Worm (Caenorhabditis elegans): ENCODE measurements around the gene srv-22.

srv-22 gene

DNA sequence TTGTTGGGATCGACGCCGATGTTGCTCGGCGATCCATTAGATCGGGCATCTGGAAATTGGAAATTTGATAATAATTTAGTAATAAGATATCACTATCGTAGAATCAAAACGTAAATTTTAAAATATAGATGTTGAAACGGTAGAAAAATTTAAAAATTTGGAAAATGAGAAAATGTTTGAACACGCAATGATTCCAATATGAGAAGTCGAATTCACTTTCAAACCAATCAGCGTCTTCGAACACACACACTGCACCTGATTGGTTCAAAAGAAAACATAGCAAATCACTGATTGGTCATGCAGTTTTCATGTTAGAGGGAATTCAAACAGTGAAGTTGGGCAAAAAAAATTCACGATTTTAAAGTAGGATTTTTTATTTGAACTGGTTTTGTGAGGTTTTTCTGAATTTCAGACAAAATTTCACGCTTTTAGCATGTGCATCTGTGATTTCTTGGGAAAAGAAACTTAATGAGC, 23.6 kb upstream of the srv-22 start, which contains the start of gene H04M03.12:
Gene H04M03.12 (minus strand): TSS at position 51 of the 474 bp plus-strand sequence.
- no peak for TF ChIP-seq duxl-1 (tag; optimal IDR thresholded peaks at IDR 0.05; ENCODE audit: poor library complexity)

ce11 chrIV:5902730-5903129, 23.0 kb upstream of the srv-22 start:
- TF ChIP-seq egl-27 (tag; optimal IDR thresholded peaks at IDR 0.05): no peak
- TF ChIP-seq ces-1 (GFP tag; optimal IDR thresholded peaks at IDR 0.05): peak; percentile 75

ce11 chrIV:5896341-5896740, 16.6 kb upstream of the srv-22 start, which contains the start of gene pck-3:
TSS of gene pck-3 (plus strand) at chrIV:5896641.
- no peak for TF ChIP-seq nhr-6 (tag; optimal IDR thresholded peaks at IDR 0.05)
- TF ChIP-seq zfp-2 (tag; optimal IDR thresholded peaks at IDR 0.05): no peak
- no peak for TF ChIP-seq daf-12 (tag; optimal IDR thresholded peaks at IDR 0.05)
- TF ChIP-seq ctbp-1 (GFP tag; IDR thresholded peaks at IDR 0.05): no peak
- no peak for TF ChIP-seq tag-97 (GFP tag; IDR thresholded peaks at IDR 0.05)
- TF ChIP-seq fos-1 (tag; optimal IDR thresholded peaks at IDR 0.05): no peak
- TF ChIP-seq egl-27 (tag; optimal IDR thresholded peaks at IDR 0.05): no peak
- no peak for TF ChIP-seq madf-9 (GFP tag; conservative IDR thresholded peaks at IDR 0.05)
- TF ChIP-seq daf-8 (GFP tag; IDR thresholded peaks at IDR 0.05): no peak
- no peak for TF ChIP-seq T20F7.1 (GFP tag; optimal IDR thresholded peaks at IDR 0.05)
- no peak for TF ChIP-seq dve-1 (tag; optimal IDR thresholded peaks at IDR 0.05; ENCODE audit: insufficient read depth)
- TF ChIP-seq ztf-11 (tag; optimal IDR thresholded peaks at IDR 0.05): no peak
- TF ChIP-seq lim-7 (GFP tag; IDR thresholded peaks at IDR 0.05): no peak
- TF ChIP-seq egl-43 (GFP tag; IDR thresholded peaks at IDR 0.05): no peak
- TF ChIP-seq nhr-76 (tag; optimal IDR thresholded peaks at IDR 0.05): no peak
- no peak for TF ChIP-seq Y48G9A.11 (GFP tag; IDR thresholded peaks at IDR 0.05)
- no peak for TF ChIP-seq daf-16 (GFP tag; optimal IDR thresholded peaks at IDR 0.05)
- no peak for TF ChIP-seq daf-16 (tag; optimal IDR thresholded peaks at IDR 0.05)

ce11 chrIV:5895190-5895589, 15.4 kb upstream of the srv-22 start, which contains the start of gene nspb-6:
TSS of gene nspb-6 (plus strand) at chrIV:5895490.
- no peak for TF ChIP-seq Y75B8A.6 (GFP tag; IDR thresholded peaks at IDR 0.05)
- TF ChIP-seq lin-13 (GFP tag; optimal IDR thresholded peaks at IDR 0.05): no peak
- no peak for TF ChIP-seq dmd-8 (GFP tag; IDR thresholded peaks at IDR 0.05)
- no peak for TF ChIP-seq dmd-6 (GFP tag; IDR thresholded peaks at IDR 0.05)
- no peak for TF ChIP-seq hif-1 (tag; optimal IDR thresholded peaks at IDR 0.05)
- TF ChIP-seq zfp-2 (tag; optimal IDR thresholded peaks at IDR 0.05): no peak
- TF ChIP-seq Y105C5A.15 (GFP tag; IDR thresholded peaks at IDR 0.05): no peak

- no peak for TF ChIP-seq jun-1 (tag; optimal IDR thresholded peaks at IDR 0.05)
- no peak for TF ChIP-seq nhr-48 (tag; optimal IDR thresholded peaks at IDR 0.05)
- no peak for TF ChIP-seq fkh-10 (GFP tag; optimal IDR thresholded peaks at IDR 0.05)
- TF ChIP-seq ZK337.2 (GFP tag; IDR thresholded peaks at IDR 0.05): no peak
- no peak for TF ChIP-seq unc-130 (GFP tag; optimal IDR thresholded peaks at IDR 0.05)
- no peak for TF ChIP-seq madf-9 (GFP tag; conservative IDR thresholded peaks at IDR 0.05)
- TF ChIP-seq hif-1 (tag; optimal IDR thresholded peaks at IDR 0.05): no peak
- no peak for TF ChIP-seq gei-8 (GFP tag; optimal IDR thresholded peaks at IDR 0.05)
- no peak for TF ChIP-seq daf-19 (GFP tag; conservative IDR thresholded peaks at IDR 0.05)
- no peak for TF ChIP-seq dpl-1 (GFP tag; optimal IDR thresholded peaks at IDR 0.05)
- no peak for TF ChIP-seq vab-7 (GFP tag; IDR thresholded peaks at IDR 0.05)
- TF ChIP-seq unc-39 (tag; optimal IDR thresholded peaks at IDR 0.05): no peak
- no peak for TF ChIP-seq ama-1 (optimal IDR thresholded peaks at IDR 0.05)
- TF ChIP-seq zfp-3 (GFP tag; conservative IDR thresholded peaks at IDR 0.05): no peak
- no peak for TF ChIP-seq dmd-8 (GFP tag; IDR thresholded peaks at IDR 0.05)
- TF ChIP-seq unc-62 (GFP tag; optimal IDR thresholded peaks at IDR 0.05 in 1 of 2): no peak
- TF ChIP-seq unc-62 (tag; optimal IDR thresholded peaks at IDR 0.05): no peak
- TF ChIP-seq ceh-32 (tag; optimal IDR thresholded peaks at IDR 0.05; ENCODE audit: poor library complexity): no peak
- no peak for TF ChIP-seq madf-5 (GFP tag; IDR thresholded peaks at IDR 0.05)
These were observed 11.5 kb upstream of the srv-22 start, which contains the start of gene H04M03.3 for ce11 chrIV:5891265-5891664. TSS of gene H04M03.3 (plus strand) at chrIV:5891565.

All from whole organism, L4 larva.